Fruit fly (Drosophila melanogaster) whole organism, prepupa: ENCODE data around the gene comm3.

Experiments
- Blimp-1 ChIP-seq: fragments of 200-800 bp; sonication (Bioruptor generic); optimal IDR thresholded peaks from 3 replicates; lab custom pipeline; 2017; ENCODE audit warnings: missing biosample characterization, missing genetic modification characterization, mild to moderate bottlenecking, moderate library complexity, missing genetic modification reagents
- CG10631 ChIP-seq: fragments of 200-800 bp; sonication (Bioruptor generic); optimal IDR thresholded peaks from 2 replicates; lab custom pipeline; 2016; ENCODE audit warnings: missing biosample characterization, missing genetic modification characterization
- CG10669 ChIP-seq: fragments of 200-800 bp; sonication (Bioruptor generic); optimal IDR thresholded peaks from 3 replicates; lab custom pipeline; 2018; ENCODE audit warnings: missing biosample characterization, mild to moderate bottlenecking, missing genetic modification characterization, moderate library complexity
- CG11294 ChIP-seq: fragments of 200-800 bp; sonication (Bioruptor generic); IDR thresholded peaks from 2 replicates; pipeline ENCODE4 v1.3.6; 2022; ENCODE audit warnings: missing biosample characterization, missing genetic modification characterization
- CG11762 ChIP-seq: fragments of 200-800 bp; sonication (Bioruptor generic); optimal IDR thresholded peaks from 3 replicates; lab custom pipeline; 2016; ENCODE audit warnings: missing biosample characterization, missing genetic modification characterization; ENCODE audit not compliant: insufficient read depth
- CG11902 ChIP-seq: fragments of 200-800 bp; sonication (Bioruptor generic); optimal IDR thresholded peaks from 3 replicates; lab custom pipeline; 2016; ENCODE audit warnings: missing biosample characterization, missing genetic modification characterization
- CG1621 ChIP-seq: fragments of 200-800 bp; sonication (Bioruptor generic); optimal IDR thresholded peaks from 3 replicates; lab custom pipeline; 2018; ENCODE audit warnings: missing biosample characterization, mild to moderate bottlenecking, missing genetic modification characterization
- CG16779 ChIP-seq: fragments of 200-800 bp; sonication (Bioruptor generic); optimal IDR thresholded peaks from 3 replicates; lab custom pipeline; 2017; ENCODE audit warnings: missing biosample characterization, mild to moderate bottlenecking, missing genetic modification characterization
- CG3032 ChIP-seq: fragments of 200-800 bp; optimal IDR thresholded peaks from 2 replicates; lab custom pipeline; 2019; ENCODE audit warnings: missing biosample characterization, mild to moderate bottlenecking, missing genetic modification characterization, moderate library complexity
- CG31627 ChIP-seq: fragments of 200-800 bp; sonication (Bioruptor generic); optimal IDR thresholded peaks from 3 replicates; lab custom pipeline; 2016; ENCODE audit warnings: missing biosample characterization, missing genetic modification characterization
- CG32006 ChIP-seq: fragments of 200-800 bp; sonication (Bioruptor generic); optimal IDR thresholded peaks from 3 replicates; lab custom pipeline; 2017; ENCODE audit warnings: missing biosample characterization, mild to moderate bottlenecking, missing genetic modification characterization
- CG34406 ChIP-seq: fragments of 200-800 bp; sonication (Bioruptor generic); optimal IDR thresholded peaks from 3 replicates; lab custom pipeline; 2016; ENCODE audit warnings: missing biosample characterization, missing genetic modification characterization
- CG3919 ChIP-seq: fragments of 200-800 bp; sonication (Bioruptor generic); optimal IDR thresholded peaks from 3 replicates; lab custom pipeline; 2016; ENCODE audit warnings: missing biosample characterization, missing genetic modification characterization
- CG4318 ChIP-seq: fragments of 200-800 bp; sonication (Bioruptor generic); optimal IDR thresholded peaks from 3 replicates; lab custom pipeline; 2017; ENCODE audit warnings: missing biosample characterization, mild to moderate bottlenecking, missing genetic modification characterization
- CG6276 ChIP-seq: fragments of 200-800 bp; sonication (Bioruptor generic); optimal IDR thresholded peaks from 2 replicates; lab custom pipeline; 2017; ENCODE audit warnings: missing biosample characterization, mild to moderate bottlenecking, missing genetic modification characterization
- CG6792 ChIP-seq: fragments of 200-800 bp; sonication (Bioruptor generic); optimal IDR thresholded peaks from 3 replicates; lab custom pipeline; 2016; ENCODE audit warnings: missing biosample characterization, missing genetic modification characterization
- CG6808 ChIP-seq: fragments of 200-800 bp; sonication (Bioruptor generic); optimal IDR thresholded peaks from 3 replicates; lab custom pipeline; 2017; ENCODE audit warnings: missing biosample characterization, missing genetic modification characterization, mild to moderate bottlenecking, moderate library complexity, missing genetic modification reagents
- CG6854 ChIP-seq: fragments of 200-800 bp; sonication (Bioruptor generic); optimal IDR thresholded peaks from 2 replicates; lab custom pipeline; 2017; ENCODE audit warnings: missing biosample characterization, mild to moderate bottlenecking, missing genetic modification characterization
- CG7368 ChIP-seq: fragments of 200-800 bp; sonication (Bioruptor generic); optimal IDR thresholded peaks from 3 replicates; lab custom pipeline; 2016; ENCODE audit warnings: missing biosample characterization, missing genetic modification characterization
- CG8119 ChIP-seq: fragments of 200-800 bp; sonication (Bioruptor generic); IDR thresholded peaks from 3 replicates; pipeline ENCODE4 v1.3.6; 2022; ENCODE audit warnings: missing biosample characterization, missing genetic modification characterization
- CG8319 ChIP-seq: fragments of 200-800 bp; sonication (Bioruptor generic); optimal IDR thresholded peaks from 3 replicates; lab custom pipeline; 2016; ENCODE audit warnings: missing biosample characterization, missing genetic modification characterization
- CG8632 ChIP-seq: fragments of 200-800 bp; sonication (Bioruptor generic); optimal IDR thresholded peaks from 3 replicates; lab custom pipeline; 2016; ENCODE audit warnings: missing biosample characterization, missing genetic modification characterization
- CG9139 ChIP-seq: fragments of 200-800 bp; sonication (Bioruptor generic); optimal IDR thresholded peaks from 3 replicates; lab custom pipeline; 2017; ENCODE audit warnings: missing biosample characterization, mild to moderate bottlenecking, missing genetic modification characterization
- Eip75B ChIP-seq: fragments of 200-800 bp; sonication (Bioruptor generic); optimal IDR thresholded peaks from 3 replicates; lab custom pipeline; 2016; ENCODE audit warnings: missing biosample characterization, missing genetic modification characterization
- Eip78C ChIP-seq: fragments of 200-800 bp; sonication (Bioruptor generic); peaks from one replicate; lab custom pipeline; 2016; ENCODE audit warnings: missing biosample characterization, missing genetic modification characterization
- Ets21C ChIP-seq: fragments of 200-800 bp; sonication (Bioruptor generic); optimal IDR thresholded peaks from 3 replicates; lab custom pipeline; 2016; ENCODE audit warnings: missing biosample characterization, missing genetic modification characterization
- Ets96B ChIP-seq: fragments of 200-800 bp; optimal IDR thresholded peaks from 2 replicates; lab custom pipeline; 2019; ENCODE audit warnings: missing biosample characterization, mild to moderate bottlenecking, missing genetic modification characterization, moderate library complexity
- Hr38 ChIP-seq: sonication (Bioruptor generic); optimal IDR thresholded peaks from 2 replicates; lab custom pipeline; 2016; ENCODE audit warnings: missing biosample characterization, missing genetic modification characterization
- Hr39 ChIP-seq: fragments of 200-800 bp; sonication (Bioruptor generic); optimal IDR thresholded peaks from 2 replicates; lab custom pipeline; 2016; ENCODE audit warnings: missing biosample characterization, missing genetic modification characterization
- Hr4 ChIP-seq: fragments of 200-800 bp; sonication (Bioruptor generic); optimal IDR thresholded peaks from 3 replicates; lab custom pipeline; 2016; ENCODE audit warnings: missing biosample characterization, missing genetic modification characterization
- Lpt ChIP-seq: fragments of 200-800 bp; sonication (Bioruptor generic); optimal IDR thresholded peaks from 3 replicates; lab custom pipeline; 2016; ENCODE audit warnings: missing biosample characterization, missing genetic modification characterization
- OdsH ChIP-seq: fragments of 200-800 bp; sonication (Bioruptor generic); optimal IDR thresholded peaks from 3 replicates; lab custom pipeline; 2016; ENCODE audit warnings: missing biosample characterization, missing genetic modification characterization
- Smox ChIP-seq: fragments of 200-800 bp; sonication (Bioruptor generic); optimal IDR thresholded peaks from 3 replicates; lab custom pipeline; 2016; ENCODE audit warnings: missing biosample characterization, missing genetic modification characterization
- Sox102F ChIP-seq: fragments of 200-800 bp; sonication (Bioruptor generic); optimal IDR thresholded peaks from 2 replicates; lab custom pipeline; 2016; ENCODE audit warnings: missing biosample characterization, mild to moderate bottlenecking, missing genetic modification characterization
- Sox15 ChIP-seq: fragments of 200-800 bp; sonication (Bioruptor generic); optimal IDR thresholded peaks from 3 replicates; lab custom pipeline; 2016; ENCODE audit warnings: missing biosample characterization, missing genetic modification characterization
- achi ChIP-seq: fragments of 200-800 bp; sonication (Bioruptor generic); optimal IDR thresholded peaks from 3 replicates; lab custom pipeline; 2016; ENCODE audit warnings: missing biosample characterization, missing genetic modification characterization
- acj6 ChIP-seq: fragments of 200-800 bp; sonication (Bioruptor generic); optimal IDR thresholded peaks from 3 replicates; lab custom pipeline; 2016; ENCODE audit warnings: missing biosample characterization, missing genetic modification characterization
- dsx ChIP-seq: fragments of 200-800 bp; optimal IDR thresholded peaks from 3 replicates; lab custom pipeline; 2019; ENCODE audit warnings: missing biosample characterization, mild to moderate bottlenecking, missing genetic modification characterization, moderate library complexity; ENCODE audit not compliant: poor library complexity, severe bottlenecking
- esn ChIP-seq: fragments of 200-800 bp; sonication (Bioruptor generic); optimal IDR thresholded peaks from 2 replicates; lab custom pipeline; 2016; ENCODE audit warnings: missing biosample characterization, mild to moderate bottlenecking, missing genetic modification characterization, moderate library complexity
- fd59A ChIP-seq: fragments of 200-800 bp; sonication (Bioruptor generic); optimal IDR thresholded peaks from 2 replicates; lab custom pipeline; 2017; ENCODE audit warnings: missing biosample characterization, mild to moderate bottlenecking, missing genetic modification characterization, missing genetic modification reagents
- fd85E ChIP-seq: fragments of 200-800 bp; sonication (Bioruptor generic); optimal IDR thresholded peaks from 3 replicates; lab custom pipeline; 2016; ENCODE audit warnings: missing biosample characterization, missing genetic modification characterization
- fkh ChIP-seq: fragments of 200-800 bp; sonication (Bioruptor generic); optimal IDR thresholded peaks from 3 replicates; lab custom pipeline; 2017; ENCODE audit warnings: missing biosample characterization, mild to moderate bottlenecking, missing genetic modification characterization, moderate library complexity
- lz ChIP-seq: fragments of 200-800 bp; sonication (Bioruptor generic); optimal IDR thresholded peaks from 3 replicates; lab custom pipeline; 2016; ENCODE audit warnings: missing biosample characterization, missing genetic modification characterization
- net ChIP-seq: fragments of 200-800 bp; sonication (Bioruptor generic); optimal IDR thresholded peaks from 3 replicates; lab custom pipeline; 2016; ENCODE audit warnings: missing biosample characterization, missing genetic modification characterization
- pdm3 ChIP-seq: fragments of 200-800 bp; sonication (Bioruptor generic); optimal IDR thresholded peaks from 3 replicates; lab custom pipeline; 2016; ENCODE audit warnings: missing biosample characterization, missing genetic modification characterization
- salr ChIP-seq, 2 experiments: fragments of 200-800 bp; sonication (Bioruptor generic); optimal IDR thresholded peaks; 3 replicates each; lab custom pipeline; 2016 to 2018; ENCODE audit warnings: missing biosample characterization in 2 of 2, missing genetic modification characterization in 2 of 2, mild to moderate bottlenecking in 1 of 2
- svp ChIP-seq: fragments of 200-800 bp; sonication (Bioruptor generic); peaks from one replicate; lab custom pipeline; 2016; ENCODE audit warnings: missing biosample characterization, missing genetic modification characterization
- topi ChIP-seq: fragments of 200-800 bp; sonication (Bioruptor generic); optimal IDR thresholded peaks from 3 replicates; lab custom pipeline; 2016; ENCODE audit warnings: missing biosample characterization, missing genetic modification characterization
- vri ChIP-seq: fragments of 200-800 bp; sonication (Bioruptor generic); optimal IDR thresholded peaks from 3 replicates; lab custom pipeline; 2016; ENCODE audit warnings: missing biosample characterization, mild to moderate bottlenecking, missing genetic modification characterization

The comm3 gene

DNA sequence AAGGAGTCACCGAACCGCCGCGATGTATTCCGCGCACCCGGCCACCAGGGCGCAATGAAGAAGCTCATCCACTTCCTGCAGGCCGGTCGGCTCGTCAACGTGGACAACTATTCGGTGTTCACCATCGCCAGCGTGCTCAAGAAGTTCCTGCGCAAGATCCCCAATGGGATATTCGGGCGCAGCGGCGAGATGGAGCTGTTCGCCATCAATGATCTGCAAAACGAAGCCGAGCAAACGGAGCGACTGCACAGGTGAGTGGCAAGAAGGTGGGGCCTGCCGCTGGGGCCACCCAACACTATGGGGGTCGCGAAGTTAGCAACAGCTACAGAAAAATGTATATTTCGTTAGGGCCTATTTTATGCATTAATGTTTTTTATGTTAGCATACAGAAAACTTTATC lies 57.8 kb downstream of the comm3 start (continued):
- no peak for TF ChIP-seq lz (GFP tag; lab: Kevin White, UChicago)
- no peak for TF ChIP-seq CG8119 (GFP tag; lab: Robert Waterston, UW)
- TF ChIP-seq Lpt (GFP tag; lab: Kevin White, UChicago): no peak
- no peak for TF ChIP-seq vri (GFP tag; lab: Kevin White, UChicago)

DNA sequence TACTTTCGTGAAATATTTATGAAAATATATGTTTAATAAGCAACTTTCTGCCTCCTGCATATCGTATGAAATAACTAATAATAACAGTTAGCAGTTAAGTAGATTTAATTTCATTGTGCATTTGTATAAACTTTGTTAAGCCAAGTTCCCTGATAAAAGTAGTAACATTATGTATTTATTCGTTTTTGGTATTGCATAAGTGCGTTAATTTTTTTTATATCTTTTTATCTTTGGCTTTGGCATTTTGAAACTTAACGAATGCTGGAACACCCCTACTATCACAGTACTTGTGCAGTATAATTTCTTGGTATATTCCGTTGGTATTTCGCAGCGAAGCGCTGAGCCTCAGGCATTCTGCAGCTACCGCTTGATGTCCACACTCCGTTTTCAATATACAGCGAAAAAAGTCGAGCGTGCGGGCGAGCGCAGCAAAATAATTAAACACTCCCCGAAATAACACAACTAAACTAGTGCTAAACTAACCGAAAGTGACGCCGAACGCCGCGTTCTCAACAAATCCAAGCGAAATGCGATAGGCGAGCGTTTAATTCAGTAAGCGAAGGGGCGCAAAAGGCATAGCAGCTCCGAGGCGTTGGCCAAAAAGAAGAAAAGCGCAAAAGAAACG lies 58.9 kb downstream of the comm3 start, which contains the start of gene RhoGAP71E:
RhoGAP71E (plus strand) TSS at position 347 of the 625 bp plus-strand sequence.
- peak; percentile 67 for TF ChIP-seq Eip78C (GFP tag; lab: Kevin White, UChicago)
- TF ChIP-seq Hr4 (GFP tag; lab: Kevin White, UChicago): no peak
- TF ChIP-seq acj6 (GFP tag; lab: Kevin White, UChicago): no peak
- peak in 1 of 2 experiments; percentile 13 for TF ChIP-seq salr (GFP tag; optimal IDR thresholded peaks at IDR 0.05; lab: Kevin White, UChicago)
- peak; percentile 16 for TF ChIP-seq Ets96B
- TF ChIP-seq CG3919: no peak
- TF ChIP-seq svp (GFP tag; lab: Kevin White, UChicago): no peak
- no peak for TF ChIP-seq Smox
- TF ChIP-seq Lpt (GFP tag; lab: Kevin White, UChicago): no peak
- no peak for TF ChIP-seq CG4318
- TF ChIP-seq OdsH (GFP tag; lab: Kevin White, UChicago): no peak
- peak; percentile 3 for TF ChIP-seq CG32006 (GFP tag; lab: Kevin White, UChicago)
- TF ChIP-seq CG11902 (GFP tag; lab: Kevin White, UChicago): no peak
- no peak for TF ChIP-seq CG10631 (GFP tag; lab: Kevin White, UChicago)
- no peak for TF ChIP-seq CG11762 (GFP tag; lab: Kevin White, UChicago)
- TF ChIP-seq CG6808 (GFP tag; lab: Kevin White, UChicago): peak; percentile 9
- peak; percentile 8 for TF ChIP-seq CG1621 (tag; lab: Kevin White, UChicago)
- peak; percentile 19 for TF ChIP-seq esn (GFP tag; lab: Kevin White, UChicago)
- peak; percentile 22 for TF ChIP-seq Sox102F (GFP tag; lab: Kevin White, UChicago)
- no peak for TF ChIP-seq Hr38 (GFP tag; lab: Kevin White, UChicago)
- no peak for TF ChIP-seq net (GFP tag; lab: Kevin White, UChicago)
- no peak for TF ChIP-seq fd59A
- peak; percentile 77 for TF ChIP-seq CG6854 (GFP tag; lab: Kevin White, UChicago)
- TF ChIP-seq fd85E (GFP tag; lab: Kevin White, UChicago): peak; percentile 17
- no peak for TF ChIP-seq pdm3 (GFP tag; lab: Kevin White, UChicago)
- peak; percentile 54 for TF ChIP-seq CG16779
- no peak for TF ChIP-seq CG8632 (GFP tag; lab: Kevin White, UChicago)
- TF ChIP-seq CG6276 (GFP tag; lab: Kevin White, UChicago): no peak
- TF ChIP-seq CG8319 (GFP tag; lab: Kevin White, UChicago): no peak
- no peak for TF ChIP-seq CG7368
- TF ChIP-seq CG6792 (GFP tag; lab: Kevin White, UChicago): no peak
- peak; percentile 50 for TF ChIP-seq CG3032
- TF ChIP-seq topi: no peak
- TF ChIP-seq CG11294 (GFP tag; lab: Robert Waterston, UW): no peak
- TF ChIP-seq achi (GFP tag; lab: Kevin White, UChicago): no peak
- no peak for TF ChIP-seq Eip75B
- TF ChIP-seq Hr39 (GFP tag; lab: Kevin White, UChicago): no peak
- TF ChIP-seq CG9139 (GFP tag; lab: Kevin White, UChicago): no peak
- no peak for TF ChIP-seq fkh
- peak; percentile 43 for TF ChIP-seq dsx (GFP tag; lab: Kevin White, UChicago)
- no peak for TF ChIP-seq Sox15
- peak; percentile 15 for TF ChIP-seq lz (GFP tag; lab: Kevin White, UChicago)
- peak; percentile 75 for TF ChIP-seq CG8119 (GFP tag; lab: Robert Waterston, UW)
- no peak for TF ChIP-seq Blimp-1 (GFP tag; lab: Kevin White, UChicago)
- TF ChIP-seq CG34406 (GFP tag; lab: Kevin White, UChicago): no peak
- TF ChIP-seq Ets21C (GFP tag; lab: Kevin White, UChicago): no peak
- TF ChIP-seq CG10669: peak; percentile 23
- TF ChIP-seq CG31627: no peak
